Fruit fly (Drosophila melanogaster): ENCODE results near the gene sgl.

Gene sgl

dm6 chr3L:6947188-6947971, 17.2 kb downstream of the sgl start:
- TF ChIP-seq unc-4 (GFP tag; IDR thresholded peaks at IDR 0.05; ENCODE audit: partially characterized antibody): no peak
- no peak for TF ChIP-seq grau (tag; optimal IDR thresholded peaks at IDR 0.05)
- no peak for TF ChIP-seq Antp (GFP tag; optimal IDR thresholded peaks at IDR 0.05)
- no peak for TF ChIP-seq CG4328 (GFP tag; optimal IDR thresholded peaks at IDR 0.05)
- TF ChIP-seq CG16779 (GFP tag; IDR thresholded peaks at IDR 0.05): 0 out of 2 replicates have a peak, but pooled peaks have one; percentile 29
- no peak for TF ChIP-seq prd (optimal IDR thresholded peaks at IDR 0.05)
- TF ChIP-seq prd (GFP tag; IDR thresholded peaks at IDR 0.05): 0 out of 3 replicates have a peak, but pooled peaks have one; percentile 8
- TF ChIP-seq br (optimal IDR thresholded peaks at IDR 0.05): no peak
- no peak for TF ChIP-seq HHEX (GFP tag; optimal IDR thresholded peaks at IDR 0.05)
- peak; percentile 51 for TF ChIP-seq CG8478 (optimal IDR thresholded peaks at IDR 0.05)
- no peak for TF ChIP-seq CG31388 (GFP tag; optimal IDR thresholded peaks at IDR 0.05)
- no peak for TF ChIP-seq CG42726 (GFP tag; IDR thresholded peaks at IDR 0.05; ENCODE audit: partially characterized antibody)
- TF ChIP-seq CG6689 (GFP tag; IDR thresholded peaks at IDR 0.05): no peak
- TF ChIP-seq Rfx (GFP tag; IDR thresholded peaks at IDR 0.05): no peak
- 0 out of 3 replicates have a peak, but pooled peaks have one; percentile 15 for TF ChIP-seq CG16813 (GFP tag; IDR thresholded peaks at IDR 0.05; ENCODE audit: partially characterized antibody)
- TF ChIP-seq Med (GFP tag): peak; percentile 52
- no peak for TF ChIP-seq HLH54F (GFP tag; optimal IDR thresholded peaks at IDR 0.05)
- TF ChIP-seq CG12659 (GFP tag; optimal IDR thresholded peaks at IDR 0.05): no peak
- TF ChIP-seq CG14860 (GFP tag; IDR thresholded peaks at IDR 0.05; ENCODE audit: partially characterized antibody): no peak
- TF ChIP-seq Ets65A (GFP tag): peak; percentile 57
- TF ChIP-seq Ada2b (GFP tag; IDR thresholded peaks at IDR 0.05): no peak
- TF ChIP-seq CG18619 (GFP tag; optimal IDR thresholded peaks at IDR 0.05): no peak
- TF ChIP-seq CkIIα-i1 (GFP tag; IDR thresholded peaks at IDR 0.05): no peak

dm6 chr3L:6945357-6945756, 19.2 kb downstream of the sgl start:
- TF ChIP-seq Aef1 (GFP tag; IDR thresholded peaks at IDR 0.05) (no peak), Max (GFP tag; optimal IDR thresholded peaks at IDR 0.05) (no peak), Camta (GFP tag; optimal IDR thresholded peaks at IDR 0.05) (no peak), scrt (GFP tag; optimal IDR thresholded peaks at IDR 0.05) (peak; percentile 56), CG10959 (GFP tag; IDR thresholded peaks at IDR 0.05) (peak; percentile 20; the same call in 1 of the 2 replicates), Med (GFP tag) (peak; percentile 59), Kr (GFP tag; optimal IDR thresholded peaks at IDR 0.05) (peak; percentile 36), cg (GFP tag; optimal IDR thresholded peaks at IDR 0.05) (peak; percentile 17)

- TF ChIP-seq Hr51 (GFP tag; optimal IDR thresholded peaks at IDR 0.05): peak in 1 of 2 experiments; percentile 40
- TF ChIP-seq ewg (GFP tag; optimal IDR thresholded peaks at IDR 0.05): no peak
- TF ChIP-seq eve (GFP tag; optimal IDR thresholded peaks at IDR 0.05): peak in 1 of 2 experiments; percentile 27
- TF ChIP-seq Ssrp (tag; optimal IDR thresholded peaks at IDR 0.05): peak; percentile 20
- TF ChIP-seq grau (tag; optimal IDR thresholded peaks at IDR 0.05): peak; percentile 85
- TF ChIP-seq CG17361 (GFP tag; IDR thresholded peaks at IDR 0.05): 0 out of 3 replicates have a peak, but pooled peaks have one; percentile 34
- peak; percentile 36; the same call in 1 of the 2 replicates for TF ChIP-seq CG31441 (GFP tag; IDR thresholded peaks at IDR 0.05)
- no peak for TF ChIP-seq gfzf (GFP tag; optimal IDR thresholded peaks at IDR 0.05)
- TF ChIP-seq Meics (GFP tag; optimal IDR thresholded peaks at IDR 0.05): peak; percentile 12
- TF ChIP-seq Sin3A (optimal IDR thresholded peaks at IDR 0.05): no peak
- peak; percentile 22 for TF ChIP-seq dmrt99B (tag; optimal IDR thresholded peaks at IDR 0.05)
- TF ChIP-seq CG3995 (GFP tag; optimal IDR thresholded peaks at IDR 0.05): no peak
- peak; percentile 28 for TF ChIP-seq CoRest (tag; optimal IDR thresholded peaks at IDR 0.05)
- TF ChIP-seq CG17385 (GFP tag; optimal IDR thresholded peaks at IDR 0.05): peak; percentile 1
- TF ChIP-seq CG8388 (GFP tag; optimal IDR thresholded peaks at IDR 0.05): no peak
- peak; percentile 58 for TF ChIP-seq CG13424 (tag; optimal IDR thresholded peaks at IDR 0.05)
- peak; percentile 17 for TF ChIP-seq CG12299 (tag; optimal IDR thresholded peaks at IDR 0.05)
- no peak for TF ChIP-seq danr (GFP tag; IDR thresholded peaks at IDR 0.05)
- TF ChIP-seq Dip3 (GFP tag; optimal IDR thresholded peaks at IDR 0.05): no peak
- TF ChIP-seq lmd (GFP tag; IDR thresholded peaks at IDR 0.05): peak; percentile 38; the same call in 1 of the 2 replicates
Observed at dm6 chr3L:6943948-6944319, 20.6 kb downstream of the sgl start.

Data from whole organism, embryonic.